Worm (Caenorhabditis elegans) whole organism, early embryonic: ENCODE data around the gene lgg-3.

ENCODE experiments used
- B0310.2 ChIP-seq: sonication (generic microtip); optimal IDR thresholded peaks from 2 replicates; lab custom pipeline; 2016; ENCODE audit warnings: mild to moderate bottlenecking, missing genetic modification characterization, missing compliant biosample characterization
- F13C5.2 ChIP-seq: sonication (generic microtip); optimal IDR thresholded peaks from 2 replicates; lab custom pipeline; 2017; ENCODE audit warnings: mild to moderate bottlenecking, missing genetic modification characterization, inconsistent platforms, missing compliant biosample characterization
- aly-1 ChIP-seq: sonication (generic microtip); optimal IDR thresholded peaks from 2 replicates; lab custom pipeline; 2016; ENCODE audit warnings: missing genetic modification characterization, missing compliant biosample characterization
- ama-1 ChIP-seq: fragments of 150-350 bp; optimal IDR thresholded peaks from 2 replicates; lab custom pipeline; 2014
- ceh-13 ChIP-seq: fragments of 200-800 bp; sonication (Bioruptor generic); optimal IDR thresholded peaks from 2 replicates; lab custom pipeline; 2018; ENCODE audit warnings: mild to moderate bottlenecking, missing genetic modification characterization, missing compliant biosample characterization
- ceh-36 ChIP-seq: sonication (generic microtip); optimal IDR thresholded peaks from 2 replicates; lab custom pipeline; 2016; ENCODE audit warnings: missing genetic modification characterization, inconsistent platforms, missing compliant biosample characterization
- ets-7 ChIP-seq: sonication (generic microtip); optimal IDR thresholded peaks from 2 replicates; lab custom pipeline; 2016; ENCODE audit warnings: missing genotype, missing genetic modification characterization, missing compliant biosample characterization
- flt-1 ChIP-seq: fragments of 200-800 bp; sonication (Bioruptor generic); IDR thresholded peaks from 2 replicates; pipeline ENCODE4 v1.3.6; 2022; ENCODE audit warnings: missing genetic modification characterization, missing compliant biosample characterization
- hmbx-1 ChIP-seq: sonication (generic microtip); optimal IDR thresholded peaks from 2 replicates; lab custom pipeline; 2016; ENCODE audit warnings: mild to moderate bottlenecking, missing genetic modification characterization, missing compliant biosample characterization
- hmg-4 ChIP-seq: fragments of 200-800 bp; sonication (Bioruptor generic); optimal IDR thresholded peaks from 2 replicates; lab custom pipeline; 2018; ENCODE audit warnings: mild to moderate bottlenecking, missing genetic modification characterization, missing compliant biosample characterization
- hnd-1 ChIP-seq: sonication (generic microtip); optimal IDR thresholded peaks from 2 replicates; lab custom pipeline; 2016; ENCODE audit warnings: missing genetic modification characterization, missing compliant biosample characterization
- pes-1 ChIP-seq: fragments of 200-800 bp; sonication (Bioruptor generic); IDR thresholded peaks from 2 replicates; pipeline ENCODE4 v1.3.6; 2022; ENCODE audit warnings: missing genetic modification reagents, missing genetic modification characterization, missing compliant biosample characterization
- scrt-1 ChIP-seq: fragments of 200-800 bp; sonication (Bioruptor generic); IDR thresholded peaks from 2 replicates; pipeline ENCODE4 v1.3.6; 2022; ENCODE audit warnings: missing genetic modification characterization, missing compliant biosample characterization
- sea-1 ChIP-seq: fragments of 200-800 bp; sonication (Bioruptor generic); conservative IDR thresholded peaks from 2 replicates; pipeline ENCODE4 v1.3.6; 2022; ENCODE audit warnings: missing genetic modification characterization, missing compliant biosample characterization
- tbx-11 ChIP-seq: fragments of 200-800 bp; sonication (Bioruptor generic); IDR thresholded peaks from 2 replicates; pipeline ENCODE4 v1.3.6; 2022; ENCODE audit warnings: missing genetic modification characterization, missing compliant biosample characterization
- tbx-37 ChIP-seq: fragments of 200-800 bp; sonication (Bioruptor generic); conservative IDR thresholded peaks from 2 replicates; pipeline ENCODE4 v1.3.6; 2022; ENCODE audit warnings: missing genetic modification reagents, missing genetic modification characterization, missing compliant biosample characterization
- tra-4 ChIP-seq: sonication (generic microtip); optimal IDR thresholded peaks from 2 replicates; lab custom pipeline; 2017; ENCODE audit warnings: missing genetic modification characterization, missing compliant biosample characterization

lgg-3 gene

DNA sequence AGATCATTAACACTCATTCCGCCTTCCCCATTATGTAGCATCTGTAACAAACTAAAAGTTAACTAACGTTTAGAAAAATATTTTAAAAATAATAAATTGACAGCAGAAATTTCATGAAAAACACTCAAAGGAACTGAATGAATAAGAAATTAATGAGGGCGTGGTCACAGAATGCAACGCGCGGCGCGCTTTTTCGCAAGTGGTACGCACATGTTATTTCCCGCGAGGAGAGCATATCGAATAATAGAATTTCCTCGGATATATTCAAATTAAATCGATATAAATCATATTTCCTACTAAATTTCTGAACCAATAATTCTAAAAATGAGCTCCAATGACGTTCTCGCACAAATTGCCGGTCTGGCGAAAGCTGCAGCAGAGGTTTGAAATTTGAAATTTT is 5.1 kb downstream of the lgg-3 start, which contains the start of the genes abi-1 and arle-14:
Gene abi-1 (minus strand): TSS at position 51 of the 400 bp plus-strand sequence.
Gene arle-14 (plus strand): TSS at position 217 of the 400 bp plus-strand sequence.
- TF ChIP-seq scrt-1 (GFP tag; lab: Robert Waterston, UW) (no peak), F13C5.2 (tag; lab: Kevin White, UChicago) (peak; percentile 61)

DNA sequence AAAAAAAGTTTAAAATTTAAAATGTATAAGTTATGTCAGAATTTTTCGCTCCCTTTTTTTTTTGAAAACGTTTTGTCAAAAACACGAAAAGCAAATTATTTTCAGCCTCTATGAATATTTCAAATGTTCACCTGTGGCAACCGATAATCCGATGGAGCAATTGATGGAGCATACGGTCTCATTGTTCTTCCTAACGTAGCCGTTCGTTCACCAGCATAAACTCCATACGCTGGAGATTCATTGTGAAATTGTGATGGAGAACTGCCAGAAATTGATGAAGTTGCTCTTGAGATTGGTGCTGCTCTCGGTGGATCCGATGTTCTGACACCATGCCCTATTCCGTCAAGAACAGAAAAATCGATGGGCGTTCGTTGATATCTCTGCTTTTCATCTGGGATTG is 6.0 kb downstream of the lgg-3 start:
- TF ChIP-seq ceh-13 (no peak), pes-1 (GFP tag; lab: Robert Waterston, UW) (no peak), ceh-36 (no peak), F13C5.2 (tag; lab: Kevin White, UChicago) (no peak), tbx-37 (GFP tag; lab: Robert Waterston, UW) (no peak), hmbx-1 (tag; lab: Kevin White, UChicago) (no peak), tbx-11 (GFP tag; lab: Robert Waterston, UW) (no peak)

DNA sequence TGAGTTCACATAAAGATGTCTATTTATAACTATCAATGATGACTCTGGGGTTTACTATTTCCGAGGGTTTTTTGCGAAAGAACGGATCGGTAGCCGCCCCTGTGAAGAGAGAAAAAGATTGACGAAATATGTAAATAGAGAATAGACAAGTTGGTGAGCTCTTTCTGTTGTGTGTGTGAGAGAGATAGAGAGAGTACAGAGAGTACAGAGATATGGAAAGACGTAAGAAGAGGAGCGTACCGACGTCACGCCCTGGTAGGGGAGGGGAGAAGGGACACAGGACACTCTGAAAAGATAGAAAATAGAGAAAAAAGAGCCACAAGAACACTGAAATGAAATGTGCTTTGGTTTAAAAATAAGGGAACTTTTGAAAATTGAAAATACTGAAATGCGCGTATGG is 9.6 kb downstream of the lgg-3 start:
- no peak for TF ChIP-seq tra-4 (tag; lab: Kevin White, UChicago)
- TF ChIP-seq ets-7 (tag; lab: Kevin White, UChicago), result no peak
- TF ChIP-seq ceh-13, result no peak
- no peak for TF ChIP-seq hnd-1 (tag; lab: Kevin White, UChicago)
- TF ChIP-seq flt-1, result no peak
- TF ChIP-seq B0310.2 (tag; lab: Kevin White, UChicago), result no peak
- TF ChIP-seq hmg-4 (GFP tag; lab: Kevin White, UChicago), result peak; percentile 1
- no peak for TF ChIP-seq hmbx-1 (tag; lab: Kevin White, UChicago)

DNA sequence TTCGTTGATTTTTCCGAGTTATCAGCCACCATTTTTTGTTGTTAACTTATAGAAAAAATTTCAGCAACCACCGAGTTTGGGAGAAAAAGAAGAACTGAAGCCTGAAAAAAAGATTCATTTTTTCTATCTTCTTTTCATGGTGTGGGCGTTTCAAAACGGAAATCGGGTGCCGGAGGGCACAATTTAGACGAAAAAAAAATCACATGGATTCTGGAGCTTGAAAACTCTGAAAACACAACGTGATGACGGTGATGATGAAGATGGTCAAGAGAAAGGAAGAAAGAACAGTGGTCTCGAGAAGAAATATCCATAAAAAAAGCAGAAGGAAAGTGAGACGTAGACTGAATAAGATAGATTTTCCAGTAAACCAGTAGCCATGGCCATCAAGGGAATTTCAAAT is 13.8 kb downstream of the lgg-3 start, which contains the start of gene rcan-1:
Gene rcan-1 (minus strand): TSS at position 101 of the 400 bp plus-strand sequence.
- TF ChIP-seq flt-1 (no peak), ets-7 (tag; lab: Kevin White, UChicago) (no peak), tbx-11 (GFP tag; lab: Robert Waterston, UW) (no peak), B0310.2 (tag; lab: Kevin White, UChicago) (no peak), ceh-13 (no peak), scrt-1 (GFP tag; lab: Robert Waterston, UW) (no peak), hmbx-1 (tag; lab: Kevin White, UChicago) (no peak)

DNA sequence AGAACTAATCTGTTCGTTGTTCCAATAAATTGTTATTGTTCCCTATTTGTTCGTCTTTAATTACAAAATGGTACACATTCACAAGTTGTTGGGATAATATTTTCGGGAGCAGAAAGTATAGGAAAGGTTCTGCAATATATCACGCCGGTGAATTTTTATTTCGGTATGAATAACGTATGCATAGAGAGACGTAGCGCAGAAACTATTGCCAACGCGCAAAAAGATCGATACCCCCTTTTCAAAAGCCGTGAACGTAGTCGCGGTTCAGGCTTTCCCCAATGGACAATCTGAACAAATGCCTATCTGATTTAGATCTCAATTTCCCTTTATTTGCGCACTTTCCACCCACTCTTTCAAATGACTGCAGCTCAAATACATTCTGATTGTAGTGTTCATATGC is 17.7 kb downstream of the lgg-3 start, which contains the start of gene pst-2:
Gene pst-2 (plus strand): TSS at position 293 of the 400 bp plus-strand sequence.
- no peak for TF ChIP-seq tra-4 (tag; lab: Kevin White, UChicago)
- no peak for TF ChIP-seq ceh-13
- TF ChIP-seq pes-1 (GFP tag; lab: Robert Waterston, UW), result no peak
- TF ChIP-seq B0310.2 (tag; lab: Kevin White, UChicago), result no peak
- TF ChIP-seq hmbx-1 (tag; lab: Kevin White, UChicago), result no peak
- TF ChIP-seq flt-1, result no peak
- no peak for TF ChIP-seq ets-7 (tag; lab: Kevin White, UChicago)
- no peak for TF ChIP-seq sea-1 (GFP tag; lab: Robert Waterston, UW)
- no peak for TF ChIP-seq hmg-4 (GFP tag; lab: Kevin White, UChicago)
- TF ChIP-seq F13C5.2 (tag; lab: Kevin White, UChicago), result no peak
- no peak for TF ChIP-seq ama-1
- no peak for TF ChIP-seq scrt-1 (GFP tag; lab: Robert Waterston, UW)
- TF ChIP-seq tbx-37 (GFP tag; lab: Robert Waterston, UW), result no peak

DNA sequence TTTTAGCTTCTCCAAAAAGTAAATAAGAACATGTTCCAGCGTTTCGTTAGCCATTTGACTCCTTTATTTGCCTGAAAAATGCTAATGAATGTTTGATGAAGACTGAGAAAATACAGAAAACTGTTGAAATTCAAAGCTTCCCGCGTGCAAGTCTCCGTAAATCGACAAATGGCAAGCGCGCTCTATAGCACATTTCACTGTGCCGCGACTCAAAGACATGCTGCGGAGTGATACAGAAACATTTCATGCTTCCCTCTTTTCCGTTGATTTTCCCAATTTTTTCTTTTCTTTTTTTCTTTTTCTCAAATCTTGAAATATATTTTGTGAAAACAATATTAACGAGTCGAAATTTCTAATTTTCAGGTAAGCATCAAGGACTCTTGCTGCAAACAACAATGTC is 18.9 kb downstream of the lgg-3 start, which contains the start of the genes ska-3 and rps-12:
Gene ska-3 (minus strand): TSS at position 71 of the 400 bp plus-strand sequence.
Gene rps-12 (plus strand): TSS at position 364 of the 400 bp plus-strand sequence.
- TF ChIP-seq tbx-11 (GFP tag; lab: Robert Waterston, UW), result 0 out of 2 replicates have a peak, but pooled peaks have one; percentile 17
- no peak for TF ChIP-seq scrt-1 (GFP tag; lab: Robert Waterston, UW)
- peak; percentile 49; the same call in 1 of the 2 replicates for TF ChIP-seq tbx-37 (GFP tag; lab: Robert Waterston, UW)
- TF ChIP-seq ceh-13, result no peak
- peak; percentile 95 for TF ChIP-seq F13C5.2 (tag; lab: Kevin White, UChicago)
- peak; percentile 8 for TF ChIP-seq hnd-1 (tag; lab: Kevin White, UChicago)
- no peak for TF ChIP-seq ets-7 (tag; lab: Kevin White, UChicago)
- no peak for TF ChIP-seq ama-1
- peak; percentile 69 for TF ChIP-seq flt-1
- TF ChIP-seq pes-1 (GFP tag; lab: Robert Waterston, UW), result peak; percentile 72
- TF ChIP-seq sea-1 (GFP tag; lab: Robert Waterston, UW), result no peak; the same call in 1 of the 2 replicates
- no peak for TF ChIP-seq tra-4 (tag; lab: Kevin White, UChicago)
- TF ChIP-seq hmbx-1 (tag; lab: Kevin White, UChicago), result no peak
- TF ChIP-seq aly-1 (tag; lab: Kevin White, UChicago), result no peak
- peak; percentile 15 for TF ChIP-seq B0310.2 (tag; lab: Kevin White, UChicago)
- no peak for TF ChIP-seq ceh-36
- TF ChIP-seq hmg-4 (GFP tag; lab: Kevin White, UChicago), result peak; percentile 70

DNA sequence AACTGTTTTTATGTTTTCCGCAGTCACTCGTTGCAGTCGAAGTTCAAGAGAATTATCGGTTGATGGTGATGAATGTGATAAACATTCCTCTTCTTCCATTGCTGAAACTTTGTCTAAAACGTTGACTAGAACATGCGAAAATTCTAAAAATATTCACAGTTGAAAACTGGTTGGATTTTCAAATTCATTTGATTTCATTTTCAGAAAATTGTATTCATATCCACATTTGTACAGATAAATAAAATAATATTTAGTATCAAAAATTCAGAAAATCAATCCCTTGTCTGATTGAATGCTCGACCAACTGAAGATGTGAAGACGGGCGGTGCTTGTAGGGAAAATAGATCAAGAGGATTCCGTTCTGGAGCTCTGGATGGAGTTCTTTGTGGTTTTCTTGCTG is 20.0 kb downstream of the lgg-3 start, which contains the start of gene F54E7.9:
Gene F54E7.9 (minus strand): TSS at position 101 of the 400 bp plus-strand sequence.
- TF ChIP-seq hmg-4 (GFP tag; lab: Kevin White, UChicago) (no peak), scrt-1 (GFP tag; lab: Robert Waterston, UW) (no peak), F13C5.2 (tag; lab: Kevin White, UChicago) (no peak)

DNA sequence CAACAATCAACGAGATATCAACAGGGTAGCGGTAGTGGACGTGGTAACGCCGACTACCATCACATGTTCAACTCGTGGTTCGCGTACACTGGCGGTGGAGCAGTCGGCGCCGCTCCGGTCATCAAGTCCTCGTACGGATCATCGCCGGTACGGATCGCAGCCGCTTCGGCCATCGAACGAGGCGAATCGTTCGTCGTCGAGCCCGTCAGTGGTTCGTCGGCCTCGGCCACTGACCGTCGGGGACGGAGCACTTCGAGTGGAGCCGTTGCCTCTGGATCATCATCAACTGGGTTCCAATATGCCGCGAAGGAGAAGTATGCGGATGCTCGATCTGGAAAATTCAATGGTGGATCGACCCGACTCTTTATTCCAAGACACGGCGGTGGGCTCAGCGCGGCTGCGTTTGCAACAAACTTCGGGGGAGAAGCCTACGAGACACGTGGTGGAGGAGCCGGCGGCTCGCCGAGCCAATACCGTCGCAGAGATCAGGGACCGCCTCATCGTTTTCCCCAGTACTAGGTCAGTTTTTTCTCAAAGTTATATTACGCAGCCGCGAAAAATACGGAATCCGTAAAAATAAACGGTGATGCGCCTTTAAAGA is 22.3 kb downstream of the lgg-3 start:
- TF ChIP-seq scrt-1 (GFP tag; lab: Robert Waterston, UW) (0 out of 2 replicates have a peak, but pooled peaks have one; percentile 19), aly-1 (tag; lab: Kevin White, UChicago) (peak; percentile 45), pes-1 (GFP tag; lab: Robert Waterston, UW) (no peak)
